Worm (Caenorhabditis elegans) whole organism, late embryonic: Measurements from ENCODE around the gene K05F6.8.

Experiments
- C08G9.2 ChIP-seq: sonication (generic microtip); optimal IDR thresholded peaks from 2 replicates; lab custom pipeline; 2016; ENCODE audit warnings: mild to moderate bottlenecking, missing genetic modification characterization, moderate library complexity, missing compliant biosample characterization
- C38D4.7 ChIP-seq: fragments of 200-800 bp; sonication (Bioruptor generic); optimal IDR thresholded peaks from 2 replicates; lab custom pipeline; 2018; ENCODE audit warnings: mild to moderate bottlenecking, missing genetic modification characterization, moderate library complexity, missing compliant biosample characterization
- K02D7.2 ChIP-seq: sonication (generic microtip); optimal IDR thresholded peaks from 2 replicates; lab custom pipeline; 2017; ENCODE audit warnings: mild to moderate bottlenecking, missing genetic modification characterization, missing compliant biosample characterization
- T23F11.4 ChIP-seq: fragments of 200-800 bp; sonication (Bioruptor generic); optimal IDR thresholded peaks from 2 replicates; lab custom pipeline; 2018; ENCODE audit warnings: mild to moderate bottlenecking, missing genetic modification characterization, missing compliant biosample characterization
- ahr-1 ChIP-seq: sonication (generic microtip); optimal IDR thresholded peaks from 2 replicates; lab custom pipeline; 2016; ENCODE audit warnings: missing genetic modification characterization, missing compliant biosample characterization
- ama-1 ChIP-seq: fragments of 150-350 bp; optimal IDR thresholded peaks from 2 replicates; lab custom pipeline; 2014
- ceh-14 ChIP-seq: sonication (generic microtip); optimal IDR thresholded peaks from 2 replicates; lab custom pipeline; 2016; ENCODE audit warnings: missing genotype, missing genetic modification characterization, missing compliant biosample characterization
- ceh-2 ChIP-seq: sonication (generic microtip); optimal IDR thresholded peaks from 2 replicates; lab custom pipeline; 2016; ENCODE audit warnings: missing genotype, missing genetic modification characterization, missing compliant biosample characterization
- ceh-22 ChIP-seq: sonication (generic microtip); optimal IDR thresholded peaks from 2 replicates; lab custom pipeline; 2017; ENCODE audit warnings: missing biosample characterization, missing genetic modification characterization
- ceh-31 ChIP-seq: sonication (generic microtip); optimal IDR thresholded peaks from 2 replicates; lab custom pipeline; 2016; ENCODE audit warnings: missing genetic modification characterization, missing compliant biosample characterization
- ceh-34 ChIP-seq: sonication (generic microtip); optimal IDR thresholded peaks from 2 replicates; lab custom pipeline; 2016; ENCODE audit warnings: mild to moderate bottlenecking, missing genetic modification characterization, missing compliant biosample characterization
- ceh-45 ChIP-seq: fragments of 200-800 bp; sonication (Bioruptor generic); IDR thresholded peaks from 2 replicates; pipeline ENCODE4 v1.3.6; 2022; ENCODE audit warnings: missing genetic modification reagents, missing genetic modification characterization, missing compliant biosample characterization
- ceh-48 ChIP-seq: sonication (generic microtip); optimal IDR thresholded peaks from 2 replicates; lab custom pipeline; 2016; ENCODE audit warnings: missing genetic modification characterization, inconsistent platforms, missing compliant biosample characterization
- ceh-9 ChIP-seq: sonication (generic microtip); optimal IDR thresholded peaks from 2 replicates; lab custom pipeline; 2016; ENCODE audit warnings: mild to moderate bottlenecking, missing genetic modification characterization, inconsistent platforms, missing compliant biosample characterization
- che-1 ChIP-seq: sonication (generic microtip); optimal IDR thresholded peaks from 2 replicates; lab custom pipeline; 2016; ENCODE audit warnings: mild to moderate bottlenecking, missing genetic modification characterization, missing compliant biosample characterization
- dmd-4 ChIP-seq: sonication (generic microtip); optimal IDR thresholded peaks from 2 replicates; lab custom pipeline; 2016; ENCODE audit warnings: borderline replicate concordance, missing genetic modification characterization, missing compliant biosample characterization
- eyg-1 ChIP-seq: sonication (generic microtip); optimal IDR thresholded peaks from 2 replicates; lab custom pipeline; 2016; ENCODE audit warnings: missing genotype, missing genetic modification characterization, missing compliant biosample characterization
- fax-1 ChIP-seq: sonication (generic microtip); optimal IDR thresholded peaks from 2 replicates; lab custom pipeline; 2016; ENCODE audit warnings: missing genotype, missing genetic modification characterization, missing compliant biosample characterization
- fkh-10 ChIP-seq: fragments of 150-350 bp; optimal IDR thresholded peaks from 2 replicates; lab custom pipeline; 2014; ENCODE audit warnings: missing biosample characterization, missing genetic modification reagents, missing genetic modification characterization
- hlh-13 ChIP-seq: fragments of 200-800 bp; sonication (Bioruptor generic); optimal IDR thresholded peaks from 2 replicates; lab custom pipeline; 2018; ENCODE audit warnings: mild to moderate bottlenecking, missing genetic modification characterization, missing compliant biosample characterization
- hlh-15 ChIP-seq: sonication (generic microtip); optimal IDR thresholded peaks from 2 replicates; lab custom pipeline; 2016; ENCODE audit warnings: missing genetic modification characterization, missing compliant biosample characterization
- hlh-6 ChIP-seq: sonication (generic microtip); optimal IDR thresholded peaks from 2 replicates; lab custom pipeline; 2016; ENCODE audit warnings: missing genotype, missing genetic modification characterization, missing compliant biosample characterization
- mec-3 ChIP-seq: sonication (generic microtip); optimal IDR thresholded peaks from 2 replicates; lab custom pipeline; 2016; ENCODE audit warnings: borderline replicate concordance, missing genetic modification characterization, missing compliant biosample characterization
- nfya-1 ChIP-seq: sonication (generic microtip); optimal IDR thresholded peaks from 2 replicates; lab custom pipeline; 2017; ENCODE audit warnings: missing genetic modification characterization, mild to moderate bottlenecking, missing compliant biosample characterization, antibody characterized with exemption, moderate library complexity
- npax-4 ChIP-seq: sonication (generic microtip); optimal IDR thresholded peaks from 2 replicates; lab custom pipeline; 2016; ENCODE audit warnings: missing genetic modification characterization, missing compliant biosample characterization
- odd-2 ChIP-seq: sonication (generic microtip); optimal IDR thresholded peaks from 2 replicates; lab custom pipeline; 2017; ENCODE audit warnings: antibody characterized with exemption, mild to moderate bottlenecking, missing genetic modification characterization, missing compliant biosample characterization
- pag-3 ChIP-seq: sonication (generic microtip); optimal IDR thresholded peaks from 2 replicates; lab custom pipeline; 2016; ENCODE audit warnings: missing compliant biosample characterization, missing genetic modification characterization, borderline replicate concordance
- pat-9 ChIP-seq: fragments of 200-800 bp; sonication (Bioruptor generic); optimal IDR thresholded peaks from 2 replicates; lab custom pipeline; 2018; ENCODE audit warnings: mild to moderate bottlenecking, missing genetic modification characterization, moderate library complexity, missing compliant biosample characterization
- pha-2 ChIP-seq: sonication (generic microtip); optimal IDR thresholded peaks from 2 replicates; lab custom pipeline; 2017; ENCODE audit warnings: mild to moderate bottlenecking, missing genetic modification characterization, missing compliant biosample characterization
- pha-4 ChIP-seq: fragments of 150-350 bp; optimal IDR thresholded peaks from 2 replicates; lab custom pipeline; 2018; ENCODE audit warnings: missing biosample characterization, missing genetic modification reagents, missing genetic modification characterization
- pqm-1 ChIP-seq: sonication (generic microtip); optimal IDR thresholded peaks from 2 replicates; lab custom pipeline; 2016; ENCODE audit warnings: missing genetic modification characterization, missing compliant biosample characterization
- sdc-2 ChIP-seq: sonication (generic microtip); optimal IDR thresholded peaks from 2 replicates; lab custom pipeline; 2016; ENCODE audit warnings: missing genotype, missing genetic modification characterization, missing compliant biosample characterization
- syd-9 ChIP-seq: sonication (generic microtip); optimal IDR thresholded peaks from 2 replicates; lab custom pipeline; 2016; ENCODE audit warnings: mild to moderate bottlenecking, missing genetic modification characterization, moderate library complexity, missing compliant biosample characterization
- tbx-2 ChIP-seq: sonication (generic microtip); optimal IDR thresholded peaks from 2 replicates; lab custom pipeline; 2016; ENCODE audit warnings: missing genetic modification characterization, missing compliant biosample characterization
- tbx-7 ChIP-seq: sonication (generic microtip); optimal IDR thresholded peaks from 2 replicates; lab custom pipeline; 2016; ENCODE audit warnings: missing genotype, missing genetic modification characterization, missing compliant biosample characterization
- unc-3 ChIP-seq, 2 experiments: fragments of 200-800 bp in 1 of 2; sonication (Bioruptor generic) in 1 of 2; sonication (generic microtip) in 1 of 2; conservative IDR thresholded peaks in 1 of 2; optimal IDR thresholded peaks in 1 of 2; 2 replicates each; pipeline versions ENCODE4 v1.3.6 to Lab custom; 2016 to 2022; ENCODE audit warnings: missing compliant biosample characterization in 2 of 2, missing genetic modification characterization in 2 of 2, missing genetic modification reagents in 1 of 2
- unc-55 ChIP-seq: sonication (generic microtip); optimal IDR thresholded peaks from 2 replicates; lab custom pipeline; 2017; ENCODE audit warnings: missing biosample characterization, missing genetic modification reagents, missing genetic modification characterization
- zip-5 ChIP-seq: sonication (generic microtip); optimal IDR thresholded peaks from 2 replicates; lab custom pipeline; 2016; ENCODE audit warnings: missing genetic modification characterization, missing compliant biosample characterization

K05F6.8 gene

DNA sequence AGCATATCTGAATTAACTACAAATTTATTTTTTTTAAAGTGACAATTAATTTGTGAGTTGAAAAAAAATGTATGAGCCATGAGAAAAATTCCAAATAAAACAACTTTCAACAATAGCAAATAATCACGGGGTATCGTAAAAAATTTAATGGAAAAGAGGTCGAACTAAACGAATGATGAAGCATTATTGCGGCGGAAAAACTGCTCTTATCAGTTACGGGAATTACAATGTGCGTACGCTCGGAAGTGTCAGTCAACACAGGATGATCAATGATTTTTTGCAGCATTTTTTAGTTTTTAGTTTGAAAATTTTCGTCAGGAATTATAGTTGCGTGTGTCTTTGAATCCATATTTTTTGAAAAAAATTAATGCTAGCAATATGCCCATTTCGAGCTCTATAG is 9.2 kb upstream of the K05F6.8 start:
- no peak for TF ChIP-seq ceh-31
- no peak for TF ChIP-seq tbx-2 (tag; lab: Kevin White, UChicago)
- no peak for TF ChIP-seq ceh-2 (tag; lab: Kevin White, UChicago)
- no peak for TF ChIP-seq K02D7.2 (tag; lab: Kevin White, UChicago)
- no peak for TF ChIP-seq C08G9.2 (tag; lab: Kevin White, UChicago)
- no peak for TF ChIP-seq sdc-2 (tag; lab: Kevin White, UChicago)
- TF ChIP-seq ceh-48: no peak
- no peak for TF ChIP-seq ceh-22 (tag; lab: Kevin White, UChicago)
- TF ChIP-seq hlh-15 (tag; lab: Kevin White, UChicago): no peak
- no peak for TF ChIP-seq T23F11.4
- TF ChIP-seq che-1 (tag; lab: Kevin White, UChicago): no peak
- no peak for TF ChIP-seq hlh-6 (tag; lab: Kevin White, UChicago)
- TF ChIP-seq C38D4.7 (GFP tag; lab: Kevin White, UChicago): no peak
- no peak for TF ChIP-seq ama-1 (lab: Kevin White, UChicago)

ce11 chrII:1576030-1576429 is 8.5 kb upstream of the K05F6.8 start, which contains the start of gene K05F6.10:
Gene K05F6.10 (minus strand): TSS chrII:1576130.
- TF ChIP-seq npax-4 (tag; lab: Kevin White, UChicago) (no peak), pha-4 (tag; lab: Kevin White, UChicago) (no peak), unc-55 (GFP tag; lab: Kevin White, UChicago) (no peak), C38D4.7 (GFP tag; lab: Kevin White, UChicago) (no peak), unc-3 (GFP tag; conservative IDR thresholded peaks at IDR 0.05; lab: Robert Waterston, UW) (no peak), unc-3 (tag; optimal IDR thresholded peaks at IDR 0.05; lab: Kevin White, UChicago) (no peak), ceh-14 (tag; lab: Kevin White, UChicago) (no peak), ceh-9 (tag; lab: Kevin White, UChicago) (no peak)

ce11 chrII:1571032-1571431 is 3.5 kb upstream of the K05F6.8 start, which contains the start of gene fbxb-46:
Gene fbxb-46 (minus strand): TSS chrII:1571132.
- no peak for TF ChIP-seq fax-1 (tag; lab: Kevin White, UChicago)
- TF ChIP-seq mec-3 (tag; lab: Kevin White, UChicago): no peak
- no peak for TF ChIP-seq tbx-7 (tag; lab: Kevin White, UChicago)
- TF ChIP-seq nfya-1: no peak
- TF ChIP-seq syd-9: no peak
- no peak for TF ChIP-seq pha-2 (tag; lab: Kevin White, UChicago)
- TF ChIP-seq tbx-2 (tag; lab: Kevin White, UChicago): no peak
- TF ChIP-seq K02D7.2 (tag; lab: Kevin White, UChicago): no peak
- no peak for TF ChIP-seq npax-4 (tag; lab: Kevin White, UChicago)
- no peak for TF ChIP-seq pha-4 (tag; lab: Kevin White, UChicago)
- no peak for TF ChIP-seq ceh-31
- no peak for TF ChIP-seq che-1 (tag; lab: Kevin White, UChicago)
- no peak for TF ChIP-seq pag-3 (tag; lab: Kevin White, UChicago)
- TF ChIP-seq odd-2 (tag; lab: Kevin White, UChicago): no peak
- TF ChIP-seq pat-9 (tag; lab: Kevin White, UChicago): no peak
- TF ChIP-seq ceh-2 (tag; lab: Kevin White, UChicago): no peak
- no peak for TF ChIP-seq C38D4.7 (GFP tag; lab: Kevin White, UChicago)
- no peak for TF ChIP-seq eyg-1
- no peak for TF ChIP-seq fkh-10 (GFP tag; lab: Kevin White, UChicago)
- no peak for TF ChIP-seq unc-3 (GFP tag; conservative IDR thresholded peaks at IDR 0.05; lab: Robert Waterston, UW)
- no peak for TF ChIP-seq unc-3 (tag; optimal IDR thresholded peaks at IDR 0.05; lab: Kevin White, UChicago)

DNA sequence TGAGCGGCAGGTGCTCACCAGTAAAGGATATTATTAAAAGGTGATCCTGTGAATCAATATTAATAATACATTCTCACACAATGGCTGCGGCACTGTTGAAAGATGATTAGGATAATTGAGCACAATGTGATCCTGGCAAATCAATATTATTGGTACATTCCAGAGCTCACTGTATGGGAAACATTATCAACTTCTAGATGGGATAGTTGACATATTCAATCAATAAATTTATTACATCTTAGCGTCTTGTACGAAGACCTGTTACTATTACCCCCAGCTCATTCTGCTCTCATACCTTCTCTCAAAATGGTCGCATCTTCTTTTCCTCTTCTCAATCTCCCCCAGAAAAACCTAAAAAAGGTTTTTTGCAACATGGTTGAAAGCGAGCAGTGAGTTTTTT is 668 bp upstream of the K05F6.8 start, which contains the start of gene fbxb-49:
fbxb-49 (plus strand) TSS at position 301 of the 400 bp plus-strand sequence.
- TF ChIP-seq ceh-45: no peak
- TF ChIP-seq ahr-1 (tag; lab: Kevin White, UChicago): no peak
- TF ChIP-seq mec-3 (tag; lab: Kevin White, UChicago): no peak
- no peak for TF ChIP-seq hlh-6 (tag; lab: Kevin White, UChicago)
- TF ChIP-seq hlh-13 (GFP tag; lab: Kevin White, UChicago): no peak
- TF ChIP-seq ceh-31: no peak
- TF ChIP-seq pqm-1 (tag; lab: Kevin White, UChicago): no peak
- no peak for TF ChIP-seq ceh-34
- no peak for TF ChIP-seq dmd-4 (tag; lab: Kevin White, UChicago)
- TF ChIP-seq ceh-22 (tag; lab: Kevin White, UChicago): no peak
- no peak for TF ChIP-seq ceh-14 (tag; lab: Kevin White, UChicago)
- TF ChIP-seq T23F11.4: no peak
- TF ChIP-seq zip-5 (tag; lab: Kevin White, UChicago): no peak
